Worm (Caenorhabditis elegans) whole organism, L3 larva: ENCODE data around the gene aakb-1.

Source experiments
- ama-1 ChIP-seq: fragments of 150-350 bp; optimal IDR thresholded peaks from 2 replicates; lab custom pipeline; 2018
- ceh-16 ChIP-seq: sonication (generic microtip); optimal IDR thresholded peaks from 2 replicates; lab custom pipeline; 2017; ENCODE audit warnings: missing biosample characterization, missing genetic modification characterization
- ceh-28 ChIP-seq: fragments of 150-350 bp; optimal IDR thresholded peaks from 2 replicates; lab custom pipeline; 2014; ENCODE audit warnings: missing biosample characterization, missing genetic modification reagents, missing genetic modification characterization
- daf-12 ChIP-seq: fragments of 150-350 bp; optimal IDR thresholded peaks from 2 replicates; lab custom pipeline; 2014; ENCODE audit warnings: missing biosample characterization, missing genetic modification reagents, missing genetic modification characterization
- egl-27 ChIP-seq: sonication (generic microtip); optimal IDR thresholded peaks from 4 replicates; lab custom pipeline; 2017; ENCODE audit warnings: missing biosample characterization, missing genetic modification reagents, missing genetic modification characterization
- egl-5 ChIP-seq: fragments of 150-350 bp; optimal IDR thresholded peaks from 2 replicates; lab custom pipeline; 2017; ENCODE audit warnings: missing biosample characterization, missing genetic modification reagents, missing genetic modification characterization, inconsistent platforms
- elt-1 ChIP-seq: fragments of 150-350 bp; optimal IDR thresholded peaks from 2 replicates; lab custom pipeline; 2014; ENCODE audit warnings: missing biosample characterization, missing genetic modification characterization
- elt-2 ChIP-seq: sonication (generic microtip); optimal IDR thresholded peaks from 2 replicates; lab custom pipeline; 2016; ENCODE audit warnings: missing genetic modification reagents, mild to moderate bottlenecking, missing genetic modification characterization, missing compliant biosample characterization
- elt-3 ChIP-seq, 3 experiments: fragments of 150-350 bp in 1 of 3; sonication (generic microtip) in 2 of 3; optimal IDR thresholded peaks; 2 replicates in 2 of 3; 4 replicates in 1 of 3; lab custom pipeline; 2014 to 2017; ENCODE audit warnings: missing biosample characterization in 3 of 3, missing genetic modification characterization in 3 of 3
- eor-1 ChIP-seq, 2 experiments: fragments of 150-350 bp; optimal IDR thresholded peaks; 2 replicates each; lab custom pipeline; 2014 to 2018; ENCODE audit warnings: missing biosample characterization in 2 of 2, missing genetic modification characterization in 2 of 2
- fkh-2 ChIP-seq: fragments of 150-350 bp; optimal IDR thresholded peaks from 2 replicates; lab custom pipeline; 2014; ENCODE audit warnings: missing biosample characterization, missing genetic modification reagents, missing genetic modification characterization
- fos-1 ChIP-seq: fragments of 150-350 bp; optimal IDR thresholded peaks from 2 replicates; lab custom pipeline; 2014; ENCODE audit warnings: missing biosample characterization, missing genetic modification characterization
- jun-1 ChIP-seq: fragments of 150-350 bp; optimal IDR thresholded peaks from 2 replicates; lab custom pipeline; 2014; ENCODE audit warnings: missing biosample characterization, missing genetic modification reagents, missing genetic modification characterization
- lin-15B ChIP-seq: fragments of 150-350 bp; optimal IDR thresholded peaks from 2 replicates; lab custom pipeline; 2014; ENCODE audit warnings: missing biosample characterization, missing genetic modification characterization
- lin-39 ChIP-seq: fragments of 150-350 bp; optimal IDR thresholded peaks from 2 replicates; lab custom pipeline; 2018; ENCODE audit warnings: missing biosample characterization, missing genetic modification reagents, missing genetic modification characterization
- lsy-12 ChIP-seq: sonication (generic microtip); optimal IDR thresholded peaks from 2 replicates; lab custom pipeline; 2016; ENCODE audit warnings: mild to moderate bottlenecking, missing genetic modification characterization, missing compliant biosample characterization
- mdl-1 ChIP-seq: fragments of 150-350 bp; optimal IDR thresholded peaks from 2 replicates; lab custom pipeline; 2014; ENCODE audit warnings: missing biosample characterization, missing genetic modification characterization
- nfya-1 ChIP-seq: sonication (generic microtip); optimal IDR thresholded peaks from 2 replicates; lab custom pipeline; 2017; ENCODE audit warnings: missing genetic modification characterization, mild to moderate bottlenecking, missing compliant biosample characterization, antibody characterized with exemption, moderate library complexity; ENCODE audit not compliant: insufficient read depth
- nhr-11 ChIP-seq: fragments of 150-350 bp; optimal IDR thresholded peaks from 2 replicates; lab custom pipeline; 2014; ENCODE audit warnings: missing biosample characterization, missing genetic modification characterization
- nhr-23 ChIP-seq: fragments of 150-350 bp; optimal IDR thresholded peaks from 2 replicates; lab custom pipeline; 2014; ENCODE audit warnings: missing biosample characterization, missing genetic modification reagents, missing genetic modification characterization
- nhr-237 ChIP-seq: fragments of 150-350 bp; optimal IDR thresholded peaks from 2 replicates; lab custom pipeline; 2014; ENCODE audit warnings: missing biosample characterization, missing genetic modification characterization
- nhr-43 ChIP-seq: sonication (generic microtip); optimal IDR thresholded peaks from 2 replicates; lab custom pipeline; 2016; ENCODE audit warnings: mild to moderate bottlenecking, missing genetic modification characterization, missing compliant biosample characterization; ENCODE audit not compliant: poor library complexity, severe bottlenecking
- nhr-67 ChIP-seq: fragments of 150-350 bp; optimal IDR thresholded peaks from 2 replicates; lab custom pipeline; 2014; ENCODE audit warnings: missing biosample characterization, missing genetic modification characterization
- pha-4 ChIP-seq: fragments of 150-350 bp; optimal IDR thresholded peaks from 2 replicates; lab custom pipeline; 2014; ENCODE audit warnings: missing biosample characterization, missing genetic modification reagents, missing genetic modification characterization
- pqm-1 ChIP-seq: fragments of 150-350 bp; optimal IDR thresholded peaks from 2 replicates; lab custom pipeline; 2017; ENCODE audit warnings: missing biosample characterization, missing genetic modification characterization, inconsistent platforms
- sea-2 ChIP-seq: fragments of 150-350 bp; sonication (generic microtip); optimal IDR thresholded peaks from 4 replicates; lab custom pipeline; 2014; ENCODE audit warnings: missing biosample characterization, missing genetic modification reagents, missing genetic modification characterization
- snpc-4 ChIP-seq: fragments of 150-350 bp; optimal IDR thresholded peaks from 2 replicates; lab custom pipeline; 2014; ENCODE audit warnings: missing biosample characterization, missing genetic modification characterization
- tbx-2 ChIP-seq: sonication (generic microtip); optimal IDR thresholded peaks from 2 replicates; lab custom pipeline; 2016; ENCODE audit warnings: mild to moderate bottlenecking, missing genetic modification characterization, missing compliant biosample characterization
- unc-39 ChIP-seq: sonication (generic microtip); optimal IDR thresholded peaks from 4 replicates; lab custom pipeline; 2017; ENCODE audit warnings: missing biosample characterization, missing genetic modification characterization
- unc-62 ChIP-seq: fragments of 150-350 bp; sonication (generic microtip); optimal IDR thresholded peaks from 4 replicates; lab custom pipeline; 2014; ENCODE audit warnings: missing biosample characterization, missing genetic modification reagents, missing genetic modification characterization
- zag-1 ChIP-seq: fragments of 150-350 bp; optimal IDR thresholded peaks from 2 replicates; lab custom pipeline; 2014; ENCODE audit warnings: missing biosample characterization, missing genetic modification characterization
- ztf-4 ChIP-seq: fragments of 150-350 bp; optimal IDR thresholded peaks from 2 replicates; lab custom pipeline; 2014; ENCODE audit warnings: missing biosample characterization, missing genetic modification characterization

The aakb-1 gene

DNA sequence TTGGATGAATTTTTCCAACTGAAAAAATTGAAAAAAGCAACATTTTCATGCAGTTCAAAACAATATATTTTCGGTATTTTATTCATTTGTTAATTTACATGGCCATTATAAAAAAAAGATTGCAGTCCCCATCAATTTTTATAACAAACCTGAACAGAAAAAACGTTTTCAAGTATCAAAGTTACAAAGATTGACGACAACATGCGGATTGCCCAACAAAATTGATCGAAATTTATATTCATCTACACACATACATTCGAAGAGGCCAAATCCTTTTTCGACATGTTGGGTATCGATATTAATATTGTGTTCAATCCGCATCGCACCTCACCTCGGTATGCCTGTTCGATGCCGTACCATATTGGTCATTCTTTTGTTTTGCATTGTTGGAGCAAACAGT, 41.7 kb upstream of the aakb-1 start, which contains the start of gene K11E4.1:
Gene K11E4.1, plus strand, starts transcription at position 301 of the 400 bp plus-strand sequence.
- TF ChIP-seq elt-3 (tag; optimal IDR thresholded peaks at IDR 0.05; lab: Kevin White, UChicago) (no peak), ceh-16 (tag; lab: Kevin White, UChicago) (no peak), tbx-2 (tag; lab: Kevin White, UChicago) (no peak), egl-5 (no peak), nfya-1 (tag; lab: Kevin White, UChicago) (no peak), unc-62 (GFP tag; lab: Kevin White, UChicago) (no peak), lin-39 (no peak), unc-39 (tag; lab: Kevin White, UChicago) (no peak), fkh-2 (tag; lab: Kevin White, UChicago) (no peak), zag-1 (tag; lab: Kevin White, UChicago) (no peak)

DNA sequence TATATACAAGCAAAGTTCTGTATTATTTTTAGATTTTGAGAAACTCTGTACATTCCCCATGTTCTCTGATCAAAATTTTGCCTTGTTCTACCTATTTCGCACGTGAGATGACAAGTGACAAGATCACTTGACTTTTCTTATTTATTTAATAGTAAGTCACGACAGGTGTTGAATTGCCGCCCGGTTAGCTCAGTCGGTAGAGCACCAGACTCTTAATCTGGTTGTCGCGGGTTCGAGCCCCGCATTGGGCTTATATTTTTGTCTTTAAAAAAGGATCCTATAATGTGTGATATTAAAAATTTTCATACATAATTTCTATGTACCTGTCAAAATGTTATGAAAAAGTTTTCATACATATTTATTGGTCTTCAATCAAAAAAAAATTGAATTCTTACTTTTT, 40.9 kb upstream of the aakb-1 start:
- TF ChIP-seq nhr-237 (no peak), elt-2 (tag; lab: Kevin White, UChicago) (peak; percentile 11)

DNA sequence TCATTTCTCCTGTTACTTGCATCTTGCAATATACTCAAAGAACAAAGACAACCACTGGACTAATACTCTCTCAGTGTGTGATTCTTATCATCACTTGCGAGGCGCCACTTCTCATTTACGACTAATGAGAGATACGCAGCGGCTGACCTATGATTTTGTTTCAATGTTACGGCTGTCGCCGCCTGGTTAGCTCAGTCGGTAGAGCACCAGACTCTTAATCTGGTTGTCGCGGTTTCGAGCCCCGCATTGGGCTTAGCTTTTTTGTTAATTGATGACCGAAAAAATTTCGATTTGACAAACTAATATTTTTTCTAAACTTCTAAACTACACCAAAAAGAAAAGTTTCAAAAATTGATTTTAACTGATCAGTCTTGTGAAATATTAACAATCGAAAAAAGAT, 39.3 kb upstream of the aakb-1 start:
- TF ChIP-seq ceh-28 (tag; lab: Kevin White, UChicago) = no peak
- no peak for TF ChIP-seq unc-62 (GFP tag; lab: Kevin White, UChicago)
- no peak for TF ChIP-seq nhr-67 (tag; lab: Kevin White, UChicago)
- peak; percentile 38 for TF ChIP-seq elt-2 (tag; lab: Kevin White, UChicago)
- TF ChIP-seq zag-1 (tag; lab: Kevin White, UChicago) = no peak
- TF ChIP-seq egl-27 (tag; lab: Kevin White, UChicago) = no peak
- peak; percentile 45 for TF ChIP-seq nhr-43 (tag; lab: Kevin White, UChicago)
- no peak for TF ChIP-seq nhr-11
- no peak for TF ChIP-seq unc-39 (tag; lab: Kevin White, UChicago)
- TF ChIP-seq mdl-1 = no peak
- no peak for TF ChIP-seq egl-5
- peak; percentile 6 for TF ChIP-seq pqm-1 (tag; lab: Kevin White, UChicago)
- no peak for TF ChIP-seq sea-2 (GFP tag; lab: Kevin White, UChicago)
- no peak for TF ChIP-seq ceh-16 (tag; lab: Kevin White, UChicago)
- TF ChIP-seq pha-4 (tag; lab: Kevin White, UChicago) = peak; percentile 8

DNA sequence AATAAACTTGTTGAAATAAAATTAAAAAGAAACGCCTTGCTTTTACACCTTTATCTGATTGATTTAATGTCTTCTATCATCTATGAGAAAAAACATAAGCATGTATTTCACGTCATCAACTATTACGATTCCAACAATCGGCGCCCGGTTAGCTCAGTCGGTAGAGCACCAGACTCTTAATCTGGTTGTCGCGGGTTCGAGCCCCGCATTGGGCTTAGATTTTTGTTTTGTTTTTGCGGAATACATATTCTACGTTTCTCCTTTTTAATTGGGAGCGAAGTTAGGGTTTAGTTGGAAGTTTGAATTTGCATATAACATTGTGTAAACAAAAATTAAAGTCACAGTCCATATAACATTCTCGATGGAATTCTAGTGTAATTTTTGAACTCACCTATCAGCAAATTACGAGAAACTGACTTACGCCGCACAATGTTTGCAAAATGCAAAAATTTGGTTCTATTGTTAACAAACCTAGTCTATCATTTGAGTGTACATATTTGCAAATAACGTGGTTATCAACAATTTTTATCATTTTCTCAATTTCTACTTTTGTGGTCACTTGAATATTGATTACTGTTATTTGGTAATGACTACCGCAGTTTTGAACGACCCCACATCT, 38.4 kb upstream of the aakb-1 start, which contains the start of gene shc-3:
Gene shc-3, plus strand, starts transcription at position 484 of the 619 bp plus-strand sequence.
- TF ChIP-seq nfya-1 (tag; lab: Kevin White, UChicago) (peak; percentile 2), snpc-4 (tag; lab: Kevin White, UChicago) (no peak), elt-2 (tag; lab: Kevin White, UChicago) (peak; percentile 19), lin-39 (no peak), pha-4 (tag; lab: Kevin White, UChicago) (peak; percentile 10), daf-12 (no peak), elt-3 (tag; optimal IDR thresholded peaks at IDR 0.05; lab: Kevin White, UChicago) (no peak), jun-1 (tag; lab: Kevin White, UChicago) (no peak), fkh-2 (tag; lab: Kevin White, UChicago) (no peak), nhr-23 (tag; lab: Kevin White, UChicago) (no peak), elt-1 (tag; lab: Kevin White, UChicago) (no peak), eor-1 (tag; optimal IDR thresholded peaks at IDR 0.05; lab: Kevin White, UChicago) (no peak)

DNA sequence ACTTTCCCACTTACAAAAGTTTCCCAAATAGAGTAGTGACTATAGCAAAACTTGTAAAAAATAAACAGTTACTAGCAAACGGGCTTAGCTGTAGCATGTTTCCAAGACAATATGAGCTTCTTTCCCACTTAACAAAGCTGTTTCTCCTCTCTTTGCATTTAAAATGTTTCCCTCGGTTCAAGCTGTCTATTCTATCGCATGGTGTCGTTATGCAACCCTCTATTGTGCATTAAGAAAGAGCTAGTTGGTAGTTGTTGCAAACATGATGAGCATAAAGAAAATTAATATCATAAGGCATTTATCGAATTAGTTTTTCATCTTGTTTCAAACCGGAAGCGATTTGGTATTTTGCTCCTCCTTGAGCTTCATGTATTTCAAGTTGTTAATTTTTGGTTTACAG, 32.7 kb upstream of the aakb-1 start, which contains the start of gene poml-1:
Gene poml-1, minus strand, starts transcription at position 101 of the 400 bp plus-strand sequence.
- TF ChIP-seq lin-15B (tag; lab: Kevin White, UChicago) (no peak), ama-1 (lab: Kevin White, UChicago) (no peak), egl-5 (no peak), pha-4 (tag; lab: Kevin White, UChicago) (no peak), zag-1 (tag; lab: Kevin White, UChicago) (no peak), eor-1 (tag; optimal IDR thresholded peaks at IDR 0.05; lab: Kevin White, UChicago) (no peak), nhr-237 (no peak), fos-1 (tag; lab: Kevin White, UChicago) (no peak), lsy-12 (tag; lab: Kevin White, UChicago) (no peak), ztf-4 (tag; lab: Kevin White, UChicago) (no peak)
- TF ChIP-seq, all 47 proteins: peak for 0
